Fruit fly (Drosophila melanogaster) whole organism, embryonic: ENCODE results near the gene Tis11.

Experiments used
- Blimp-1 ChIP-seq: fragments of 200-800 bp; sonication (Bioruptor generic); optimal IDR thresholded peaks from 3 replicates; lab custom pipeline; 2018; ENCODE audit warnings: missing biosample characterization, missing genetic modification characterization, mild to moderate bottlenecking, moderate library complexity, missing genetic modification reagents
- CG10565 ChIP-seq: fragments of 200-800 bp; sonication (Bioruptor generic); optimal IDR thresholded peaks from 3 replicates; lab custom pipeline; 2016; ENCODE audit warnings: missing biosample characterization, mild to moderate bottlenecking, missing genetic modification characterization
- CG11247 ChIP-seq: fragments of 200-800 bp; sonication (Bioruptor generic); IDR thresholded peaks from 2 replicates; pipeline ENCODE4 v1.3.6; 2022; ENCODE audit warnings: missing biosample characterization, missing genetic modification characterization
- CG12391 ChIP-seq: fragments of 200-800 bp; sonication (Bioruptor generic); optimal IDR thresholded peaks from 3 replicates; lab custom pipeline; 2018; ENCODE audit warnings: missing biosample characterization, mild to moderate bottlenecking, missing genetic modification characterization, moderate library complexity
- CG13424 ChIP-seq: fragments of 200-800 bp; sonication (Bioruptor generic); optimal IDR thresholded peaks from 2 replicates; lab custom pipeline; 2019; ENCODE audit warnings: missing biosample characterization, mild to moderate bottlenecking, missing genetic modification characterization, moderate library complexity
- CG15073 ChIP-seq: fragments of 200-800 bp; sonication (Bioruptor generic); optimal IDR thresholded peaks from 2 replicates; lab custom pipeline; 2016; ENCODE audit warnings: missing biosample characterization, missing genetic modification characterization
- CG17912 ChIP-seq: fragments of 200-800 bp; sonication (Bioruptor generic); optimal IDR thresholded peaks from 2 replicates; lab custom pipeline; 2018; ENCODE audit warnings: missing biosample characterization, mild to moderate bottlenecking, missing genetic modification characterization
- CG18011 ChIP-seq: fragments of 200-800 bp; sonication (Bioruptor generic); optimal IDR thresholded peaks from 2 replicates; lab custom pipeline; 2017; ENCODE audit warnings: missing biosample characterization, missing genetic modification characterization, mild to moderate bottlenecking, moderate library complexity, missing genotype
- CG18599 ChIP-seq: fragments of 200-800 bp; sonication (Bioruptor generic); optimal IDR thresholded peaks from 3 replicates; lab custom pipeline; 2017; ENCODE audit warnings: missing biosample characterization, missing genetic modification characterization, mild to moderate bottlenecking, moderate library complexity, missing genetic modification reagents
- CG18619 ChIP-seq: fragments of 200-800 bp; sonication (Bioruptor generic); optimal IDR thresholded peaks from 3 replicates; lab custom pipeline; 2017; ENCODE audit warnings: missing biosample characterization, mild to moderate bottlenecking, missing genetic modification characterization
- CG18764 ChIP-seq: fragments of 200-800 bp; sonication (Bioruptor generic); optimal IDR thresholded peaks from 3 replicates; lab custom pipeline; 2016; ENCODE audit warnings: missing biosample characterization, missing genetic modification characterization
- CG2129 ChIP-seq: fragments of 200-800 bp; sonication (Bioruptor generic); IDR thresholded peaks from 2 replicates; pipeline ENCODE4 v1.3.6; 2022; ENCODE audit warnings: missing biosample characterization, missing genetic modification characterization; ENCODE audit not compliant: partially characterized antibody
- CG33557 ChIP-seq: fragments of 200-800 bp; sonication (Bioruptor generic); optimal IDR thresholded peaks from 2 replicates; lab custom pipeline; 2019; ENCODE audit warnings: missing biosample characterization, mild to moderate bottlenecking, missing genetic modification characterization, moderate library complexity
- CG3838 ChIP-seq: fragments of 200-800 bp; sonication (Bioruptor generic); optimal IDR thresholded peaks from 3 replicates; lab custom pipeline; 2016; ENCODE audit warnings: missing biosample characterization, missing genetic modification characterization
- CG6654 ChIP-seq: fragments of 200-800 bp; sonication (Bioruptor generic); optimal IDR thresholded peaks from 2 replicates; lab custom pipeline; 2017; ENCODE audit warnings: missing biosample characterization, mild to moderate bottlenecking, missing genetic modification characterization
- CG6791 ChIP-seq: fragments of 200-800 bp; sonication (Bioruptor generic); IDR thresholded peaks from 3 replicates; pipeline ENCODE4 v1.3.6; 2022; ENCODE audit warnings: missing biosample characterization, missing genetic modification characterization; ENCODE audit not compliant: partially characterized antibody
- CG7556 ChIP-seq: fragments of 200-800 bp; sonication (Bioruptor generic); optimal IDR thresholded peaks from 2 replicates; lab custom pipeline; 2017; ENCODE audit warnings: missing biosample characterization, mild to moderate bottlenecking, missing genetic modification characterization
- CG7745 ChIP-seq: fragments of 200-800 bp; sonication (Bioruptor generic); optimal IDR thresholded peaks from 2 replicates; lab custom pipeline; 2018; ENCODE audit warnings: missing biosample characterization, mild to moderate bottlenecking, missing genetic modification characterization, moderate library complexity
- CG8478 ChIP-seq: fragments of >200 bp; optimal IDR thresholded peaks from 2 replicates; lab custom pipeline; 2018
- CG8924 ChIP-seq: fragments of 200-800 bp; optimal IDR thresholded peaks from 3 replicates; lab custom pipeline; 2019; ENCODE audit warnings: missing biosample characterization, mild to moderate bottlenecking, missing genetic modification characterization, moderate library complexity
- CG9437 ChIP-seq: fragments of 200-800 bp; sonication (Bioruptor generic); optimal IDR thresholded peaks from 2 replicates; lab custom pipeline; 2018; ENCODE audit warnings: missing biosample characterization, mild to moderate bottlenecking, missing genetic modification characterization
- CG9817 ChIP-seq: fragments of 200-800 bp; sonication (Bioruptor generic); optimal IDR thresholded peaks from 2 replicates; lab custom pipeline; 2018; ENCODE audit warnings: missing biosample characterization, mild to moderate bottlenecking, missing genetic modification characterization, moderate library complexity
- Dad ChIP-seq: fragments of 200-800 bp; sonication (Bioruptor generic); optimal IDR thresholded peaks from 3 replicates; lab custom pipeline; 2016; ENCODE audit warnings: missing biosample characterization, missing genetic modification characterization
- Deaf1 ChIP-seq: fragments of 200-800 bp; optimal IDR thresholded peaks from 3 replicates; lab custom pipeline; 2019; ENCODE audit warnings: missing biosample characterization, mild to moderate bottlenecking, missing genetic modification characterization, moderate library complexity
- Doc3 ChIP-seq: fragments of 200-800 bp; sonication (Bioruptor generic); IDR thresholded peaks from 3 replicates; pipeline ENCODE4 v1.3.6; 2022; ENCODE audit warnings: missing biosample characterization, missing genetic modification characterization; ENCODE audit not compliant: partially characterized antibody
- Jarid2 ChIP-seq: fragments of 200-800 bp; sonication (Bioruptor generic); optimal IDR thresholded peaks from 3 replicates; lab custom pipeline; 2017; ENCODE audit warnings: mild to moderate bottlenecking, missing biosample characterization, missing genetic modification reagents, missing genetic modification characterization
- Myb ChIP-seq: fragments of 200-800 bp; sonication (Bioruptor generic); optimal IDR thresholded peaks from 2 replicates; lab custom pipeline; 2016; ENCODE audit warnings: missing biosample characterization, missing genetic modification characterization
- Nf-YA ChIP-seq: fragments of 200-800 bp; sonication (Bioruptor generic); IDR thresholded peaks from 2 replicates; pipeline ENCODE4 v1.3.6; 2022; ENCODE audit warnings: missing biosample characterization, missing genetic modification characterization
- NfI ChIP-seq: fragments of 200-800 bp; sonication (Bioruptor generic); optimal IDR thresholded peaks from 3 replicates; lab custom pipeline; 2018; ENCODE audit warnings: missing biosample characterization, mild to moderate bottlenecking, missing genetic modification characterization, moderate library complexity
- Opbp ChIP-seq: fragments of 200-800 bp; sonication (Bioruptor generic); IDR thresholded peaks from 3 replicates; pipeline ENCODE4 v1.3.6; 2022; ENCODE audit warnings: missing biosample characterization, missing genetic modification characterization; ENCODE audit not compliant: partially characterized antibody
- Poxn ChIP-seq: fragments of 200-800 bp; sonication (Bioruptor generic); IDR thresholded peaks from 2 replicates; pipeline ENCODE4 v1.3.6; 2022; ENCODE audit warnings: missing biosample characterization, missing genetic modification characterization
- Sry-δ ChIP-seq: fragments of 200-800 bp; sonication (Bioruptor generic); optimal IDR thresholded peaks from 2 replicates; lab custom pipeline; 2016; ENCODE audit warnings: missing biosample characterization, missing genetic modification characterization
- crol ChIP-seq: fragments of 200-800 bp; sonication (Bioruptor generic); IDR thresholded peaks from 2 replicates; pipeline ENCODE4 v1.3.6; 2022; ENCODE audit warnings: missing biosample characterization, missing genetic modification characterization
- esg ChIP-seq: fragments of 200-800 bp; sonication (Bioruptor generic); conservative IDR thresholded peaks from 2 replicates; pipeline ENCODE4 v1.3.6; 2022; ENCODE audit warnings: missing biosample characterization, missing genetic modification characterization
- hbn ChIP-seq: fragments of 200-800 bp; sonication (Bioruptor generic); IDR thresholded peaks from 2 replicates; pipeline ENCODE4 v1.3.6; 2022; ENCODE audit warnings: missing biosample characterization, missing genetic modification characterization; ENCODE audit not compliant: partially characterized antibody
- jigr1 ChIP-seq: fragments of 200-800 bp; sonication (Bioruptor generic); IDR thresholded peaks from 3 replicates; pipeline ENCODE4 v1.3.6; 2022; ENCODE audit warnings: missing biosample characterization, missing genetic modification characterization
- kni ChIP-seq: fragments of 200-800 bp; sonication (Bioruptor generic); optimal IDR thresholded peaks from 3 replicates; lab custom pipeline; 2017; ENCODE audit warnings: mild to moderate bottlenecking, missing biosample characterization, missing genetic modification reagents, missing genetic modification characterization
- lbe ChIP-seq: fragments of 200-800 bp; sonication (Bioruptor generic); optimal IDR thresholded peaks from 2 replicates; lab custom pipeline; 2016; ENCODE audit warnings: missing biosample characterization, mild to moderate bottlenecking, missing genetic modification characterization
- lmd ChIP-seq: fragments of 200-800 bp; sonication (Bioruptor generic); IDR thresholded peaks from 2 replicates; pipeline ENCODE4 v1.3.6; 2022; ENCODE audit warnings: missing biosample characterization, missing genetic modification characterization
- lola ChIP-seq, 3 experiments: fragments of >200 bp in 2 of 3; fragments of 200-800 bp in 1 of 3; sonication (Bioruptor generic) in 1 of 3; optimal IDR thresholded peaks; 2 replicates each; lab custom pipeline; 2017 to 2019; ENCODE audit warnings: missing biosample characterization in 3 of 3, missing genetic modification characterization in 3 of 3, mild to moderate bottlenecking in 1 of 3, moderate library complexity in 1 of 3
- lov ChIP-seq, 2 experiments: fragments of 200-800 bp in 1 of 2; fragments of >200 bp in 1 of 2; sonication (Bioruptor generic) in 1 of 2; IDR thresholded peaks in 1 of 2; optimal IDR thresholded peaks in 1 of 2; 2 replicates in 1 of 2; 3 replicates in 1 of 2; pipeline versions ENCODE4 v1.3.6 to Lab custom; 2017 to 2022; ENCODE audit warnings: missing biosample characterization in 1 of 2, missing genetic modification characterization in 1 of 2
- luna ChIP-seq: fragments of 200-800 bp; sonication (Bioruptor generic); optimal IDR thresholded peaks from 2 replicates; lab custom pipeline; 2016; ENCODE audit warnings: missing biosample characterization, missing genetic modification characterization
- mld ChIP-seq: fragments of 200-800 bp; sonication (Bioruptor generic); IDR thresholded peaks from 3 replicates; pipeline ENCODE4 v1.3.6; 2022; ENCODE audit warnings: missing biosample characterization, missing genetic modification characterization; ENCODE audit not compliant: partially characterized antibody
- pnt ChIP-seq: fragments of 200-800 bp; sonication (Bioruptor generic); optimal IDR thresholded peaks from 3 replicates; lab custom pipeline; 2016; ENCODE audit warnings: missing biosample characterization, missing genetic modification characterization
- pzg ChIP-seq: fragments of 200-800 bp; sonication (Bioruptor generic); optimal IDR thresholded peaks from 3 replicates; lab custom pipeline; 2018; ENCODE audit warnings: missing biosample characterization, mild to moderate bottlenecking, missing genetic modification characterization, moderate library complexity
- ro ChIP-seq: fragments of 200-800 bp; sonication (Bioruptor generic); IDR thresholded peaks from 2 replicates; pipeline ENCODE4 v1.3.6; 2022; ENCODE audit warnings: missing biosample characterization, missing genetic modification characterization
- schlank ChIP-seq: fragments of 200-800 bp; sonication (Bioruptor generic); optimal IDR thresholded peaks from 2 replicates; lab custom pipeline; 2018; ENCODE audit warnings: missing biosample characterization, mild to moderate bottlenecking, missing genetic modification characterization
- slou ChIP-seq: fragments of 200-800 bp; sonication (Bioruptor generic); optimal IDR thresholded peaks from 3 replicates; lab custom pipeline; 2016; ENCODE audit warnings: missing biosample characterization, missing genetic modification characterization
- vvl ChIP-seq: fragments of 200-800 bp; sonication (Bioruptor generic); IDR thresholded peaks from 2 replicates; pipeline ENCODE4 v1.3.6; 2022; ENCODE audit warnings: missing biosample characterization, missing genetic modification characterization

The Tis11 gene

dm6 chrX:12653574-12653973 is 5.6 kb upstream of the Tis11 start, which contains the start of gene CkIalpha (continued):
- TF ChIP-seq Sry-δ (peak; percentile 98), kni (GFP tag; lab: Kevin White, UChicago) (no peak), lola (GFP tag; optimal IDR thresholded peaks at IDR 0.05; lab: Kevin White, UChicago) (no peak), Opbp (GFP tag; lab: Robert Waterston, UW) (peak; percentile 98), CG33557 (GFP tag; lab: Kevin White, UChicago) (no peak), CG13424 (peak; percentile 30), CG2129 (GFP tag; lab: Robert Waterston, UW) (peak; percentile 96), ro (no peak), CG18619 (GFP tag; lab: Kevin White, UChicago) (peak; percentile 19), Jarid2 (GFP tag; lab: Kevin White, UChicago) (no peak), pzg (GFP tag; lab: Kevin White, UChicago) (peak; percentile 99), Blimp-1 (GFP tag; lab: Kevin White, UChicago) (no peak), luna (GFP tag; lab: Kevin White, UChicago) (peak; percentile 66), slou (GFP tag; lab: Kevin White, UChicago) (no peak), lmd (GFP tag; lab: Robert Waterston, UW) (no peak; the same call in 1 of the 2 replicates), crol (peak; percentile 11; the same call in 1 of the 2 replicates), Deaf1 (tag; lab: Kevin White, UChicago) (peak; percentile 16), CG7745 (tag; lab: Kevin White, UChicago) (no peak), jigr1 (GFP tag; lab: Robert Waterston, UW) (no peak), mld (GFP tag; lab: Robert Waterston, UW) (peak; percentile 97), schlank (peak; percentile 20), lov (optimal IDR thresholded peaks at IDR 0.05; lab: Kevin White, UChicago) (no peak), lov (GFP tag; IDR thresholded peaks at IDR 0.05; lab: Robert Waterston, UW) (no peak), CG11247 (GFP tag; lab: Robert Waterston, UW) (peak; percentile 60; the same call in 1 of the 2 replicates), lbe (GFP tag; lab: Kevin White, UChicago) (peak; percentile 72), Nf-YA (GFP tag; lab: Robert Waterston, UW) (no peak), CG6791 (GFP tag; lab: Robert Waterston, UW) (peak; percentile 98), CG18599 (GFP tag; lab: Kevin White, UChicago) (peak; percentile 51), CG18011 (GFP tag; lab: Kevin White, UChicago) (peak; percentile 6), CG8924 (tag; lab: Kevin White, UChicago) (no peak), CG9437 (GFP tag; lab: Kevin White, UChicago) (no peak), CG18764 (GFP tag; lab: Kevin White, UChicago) (peak; percentile 15), Poxn (no peak), Doc3 (peak; percentile 93), CG10565 (no peak), CG12391 (peak; percentile 61), esg (GFP tag; lab: Robert Waterston, UW) (no peak), CG8478 (lab: Kevin White, UChicago) (no peak), NfI (GFP tag; lab: Kevin White, UChicago) (peak; percentile 52), CG9817 (tag; lab: Kevin White, UChicago) (peak; percentile 47), CG17912 (GFP tag; lab: Kevin White, UChicago) (peak; percentile 68), vvl (GFP tag; lab: Robert Waterston, UW) (peak; percentile 78), CG6654 (no peak), pnt (no peak), Dad (GFP tag; lab: Kevin White, UChicago) (peak; percentile 11), CG7556 (GFP tag; lab: Kevin White, UChicago) (no peak), CG3838 (GFP tag; lab: Kevin White, UChicago) (no peak), Myb (peak; percentile 64), CG15073 (no peak), hbn (GFP tag; lab: Robert Waterston, UW) (peak; percentile 98)
